Worm (Caenorhabditis elegans) whole organism, L4 larva: ENCODE results near the gene slcr-46.3.

Experiments
- F10B5.3 ChIP-seq: sonication (generic microtip); optimal IDR thresholded peaks from 2 replicates; lab custom pipeline; 2016; ENCODE audit warnings: mild to moderate bottlenecking, missing genetic modification characterization, missing compliant biosample characterization
- F26F4.8 ChIP-seq: fragments of 200-800 bp; sonication (Bioruptor generic); conservative IDR thresholded peaks from 2 replicates; pipeline ENCODE4 v1.3.6; 2022; ENCODE audit warnings: missing genetic modification characterization, missing compliant biosample characterization
- F49E8.2 ChIP-seq: sonication (generic microtip); optimal IDR thresholded peaks from 2 replicates; lab custom pipeline; 2016; ENCODE audit warnings: missing compliant biosample characterization, mild to moderate bottlenecking, missing genetic modification characterization, borderline replicate concordance
- R02D3.7 ChIP-seq: fragments of 150-350 bp; sonication (generic microtip); optimal IDR thresholded peaks from 3 replicates; lab custom pipeline; 2014; ENCODE audit warnings: missing biosample characterization, missing genetic modification characterization
- T20F7.1 ChIP-seq: fragments of 200-800 bp; sonication (Bioruptor generic); optimal IDR thresholded peaks from 2 replicates; lab custom pipeline; 2018; ENCODE audit warnings: mild to moderate bottlenecking, missing genetic modification characterization, missing compliant biosample characterization
- Y75B8A.6 ChIP-seq: fragments of 200-800 bp; sonication (Bioruptor generic); IDR thresholded peaks from 2 replicates; pipeline ENCODE4 v1.3.6; 2022; ENCODE audit warnings: missing genetic modification reagents, missing genetic modification characterization, missing compliant biosample characterization
- aha-1 ChIP-seq: fragments of 150-350 bp; peaks from one replicate; lab custom pipeline; 2014; ENCODE audit warnings: missing biosample characterization, missing genetic modification characterization
- aly-2 ChIP-seq: sonication (generic microtip); optimal IDR thresholded peaks from 2 replicates; lab custom pipeline; 2018; ENCODE audit warnings: missing biosample characterization, missing genetic modification characterization
- ama-1 ChIP-seq: fragments of 150-350 bp; optimal IDR thresholded peaks from 2 replicates; lab custom pipeline; 2014; ENCODE audit warnings: inconsistent platforms, mixed read lengths
- attf-4 ChIP-seq: sonication (generic microtip); optimal IDR thresholded peaks from 3 replicates; lab custom pipeline; 2017; ENCODE audit warnings: missing biosample characterization, missing genetic modification characterization
- ceh-62 ChIP-seq: sonication (generic microtip); optimal IDR thresholded peaks from 2 replicates; lab custom pipeline; 2017; ENCODE audit warnings: missing biosample characterization, missing genetic modification characterization
- ces-1 ChIP-seq: fragments of 150-350 bp; sonication (generic microtip); optimal IDR thresholded peaks from 4 replicates; lab custom pipeline; 2014; ENCODE audit warnings: missing biosample characterization, missing genetic modification reagents, missing genetic modification characterization
- daf-16 ChIP-seq, 3 experiments: sonication (generic microtip); optimal IDR thresholded peaks; 2 replicates each; lab custom pipeline; 2016 to 2017; ENCODE audit warnings: missing genetic modification characterization in 3 of 3, missing genetic modification reagents in 3 of 3, mild to moderate bottlenecking in 2 of 3, missing compliant biosample characterization in 2 of 3, missing biosample characterization in 1 of 3, moderate library complexity in 1 of 3
- dmd-6 ChIP-seq: fragments of 200-800 bp; sonication (Bioruptor generic); IDR thresholded peaks from 2 replicates; pipeline ENCODE4 v1.3.6; 2022; ENCODE audit warnings: missing genetic modification reagents, missing genetic modification characterization, missing compliant biosample characterization
- dmd-8 ChIP-seq: fragments of 200-800 bp; sonication (Bioruptor generic); IDR thresholded peaks from 2 replicates; pipeline ENCODE4 v1.3.6; 2022; ENCODE audit warnings: missing genetic modification characterization, missing compliant biosample characterization
- dmd-9 ChIP-seq: fragments of 200-800 bp; sonication (Bioruptor generic); IDR thresholded peaks from 2 replicates; pipeline ENCODE4 v1.3.6; 2022; ENCODE audit warnings: missing genetic modification reagents, missing genetic modification characterization, missing compliant biosample characterization
- dve-1 ChIP-seq: sonication (generic microtip); optimal IDR thresholded peaks from 2 replicates; lab custom pipeline; 2017; ENCODE audit warnings: antibody characterized with exemption, mild to moderate bottlenecking, missing genetic modification characterization, missing compliant biosample characterization; ENCODE audit not compliant: insufficient read depth
- fkh-10 ChIP-seq: fragments of 150-350 bp; optimal IDR thresholded peaks from 2 replicates; lab custom pipeline; 2014; ENCODE audit warnings: missing biosample characterization, missing genetic modification reagents, missing genetic modification characterization
- gei-8 ChIP-seq: fragments of 200-800 bp; sonication (Bioruptor generic); optimal IDR thresholded peaks from 2 replicates; lab custom pipeline; 2018; ENCODE audit warnings: mild to moderate bottlenecking, missing genetic modification characterization, missing compliant biosample characterization
- hlh-11 ChIP-seq: fragments of 200-800 bp; sonication (Bioruptor generic); optimal IDR thresholded peaks from 2 replicates; lab custom pipeline; 2018; ENCODE audit warnings: mild to moderate bottlenecking, missing genetic modification characterization, missing compliant biosample characterization
- hlh-30 ChIP-seq: sonication (generic microtip); optimal IDR thresholded peaks from 2 replicates; lab custom pipeline; 2017; ENCODE audit warnings: antibody characterized with exemption, mild to moderate bottlenecking, missing genetic modification characterization, missing compliant biosample characterization; ENCODE audit not compliant: insufficient read depth
- hmg-1.1 ChIP-seq: fragments of 200-800 bp; sonication (Bioruptor generic); IDR thresholded peaks from 2 replicates; pipeline ENCODE4 v1.3.6; 2022; ENCODE audit warnings: missing genetic modification reagents, missing genetic modification characterization, missing compliant biosample characterization
- lin-38 ChIP-seq: fragments of 200-800 bp; sonication (Bioruptor generic); IDR thresholded peaks from 2 replicates; pipeline ENCODE4 v1.3.6; 2022; ENCODE audit warnings: missing genetic modification reagents, missing genetic modification characterization, missing compliant biosample characterization
- lsy-2 ChIP-seq, 2 experiments: fragments of 150-350 bp in 1 of 2; sonication (generic microtip) in 1 of 2; optimal IDR thresholded peaks; 2 replicates each; lab custom pipeline; 2014 to 2017; ENCODE audit warnings: missing biosample characterization in 2 of 2, missing genetic modification characterization in 2 of 2
- madf-9 ChIP-seq: fragments of 200-800 bp; sonication (Bioruptor generic); conservative IDR thresholded peaks from 2 replicates; pipeline ENCODE4 v1.3.6; 2022; ENCODE audit warnings: missing genetic modification reagents, missing genetic modification characterization, missing compliant biosample characterization
- mdt-29 ChIP-seq: fragments of 200-800 bp; sonication (Bioruptor generic); IDR thresholded peaks from 2 replicates; pipeline ENCODE4 v1.3.6; 2022; ENCODE audit warnings: missing genetic modification reagents, missing genetic modification characterization, missing compliant biosample characterization
- mes-2 ChIP-seq: sonication (generic microtip); optimal IDR thresholded peaks from 2 replicates; lab custom pipeline; 2016; ENCODE audit warnings: missing genotype, mild to moderate bottlenecking, missing genetic modification characterization, missing compliant biosample characterization; ENCODE audit not compliant: poor library complexity, severe bottlenecking
- nhr-28 ChIP-seq: fragments of 150-350 bp; optimal IDR thresholded peaks from 2 replicates; lab custom pipeline; 2014; ENCODE audit warnings: missing biosample characterization, missing genetic modification characterization
- nhr-41 ChIP-seq: fragments of 200-800 bp; sonication (Bioruptor generic); IDR thresholded peaks from 2 replicates; pipeline ENCODE4 v1.3.6; 2022; ENCODE audit warnings: missing genetic modification reagents, missing genetic modification characterization, missing compliant biosample characterization
- pha-4 ChIP-seq, 2 experiments: fragments of 150-350 bp in 1 of 2; fragments of 200-800 bp in 1 of 2; sonication (Bioruptor generic) in 1 of 2; IDR thresholded peaks in 1 of 2; optimal IDR thresholded peaks in 1 of 2; 2 replicates each; pipeline versions ENCODE4 v1.3.6 to Lab custom; 2014 to 2022; ENCODE audit warnings: missing genetic modification characterization in 2 of 2, missing genetic modification reagents in 2 of 2, missing biosample characterization in 1 of 2, missing compliant biosample characterization in 1 of 2
- pqm-1 ChIP-seq: sonication (generic microtip); optimal IDR thresholded peaks from 2 replicates; lab custom pipeline; 2017; ENCODE audit warnings: missing biosample characterization, missing genetic modification characterization
- spr-1 ChIP-seq: sonication (generic microtip); optimal IDR thresholded peaks from 2 replicates; lab custom pipeline; 2016; ENCODE audit warnings: mild to moderate bottlenecking, missing genetic modification characterization, missing compliant biosample characterization
- unc-130 ChIP-seq: sonication (generic microtip); optimal IDR thresholded peaks from 2 replicates; lab custom pipeline; 2016; ENCODE audit warnings: missing genetic modification reagents, missing genetic modification characterization, missing compliant biosample characterization
- unc-39 ChIP-seq: sonication (generic microtip); optimal IDR thresholded peaks from 2 replicates; lab custom pipeline; 2017; ENCODE audit warnings: missing biosample characterization, missing genetic modification characterization
- unc-62 ChIP-seq, 3 experiments: fragments of 150-350 bp in 1 of 3; sonication (generic microtip); optimal IDR thresholded peaks in 2 of 3; peaks in 1 of 3; 1 replicate in 1 of 3; 2 replicates in 2 of 3; lab custom pipeline; 2014 to 2017; ENCODE audit warnings: missing biosample characterization in 3 of 3, missing genetic modification characterization in 3 of 3, missing genetic modification reagents in 3 of 3, missing genotype in 1 of 3
- vab-7 ChIP-seq: fragments of 200-800 bp; sonication (Bioruptor generic); IDR thresholded peaks from 2 replicates; pipeline ENCODE4 v1.3.6; 2022; ENCODE audit warnings: missing genetic modification reagents, missing genetic modification characterization, missing compliant biosample characterization
- zfp-3 ChIP-seq: fragments of 200-800 bp; sonication (Bioruptor generic); conservative IDR thresholded peaks from 2 replicates; pipeline ENCODE4 v1.3.6; 2022; ENCODE audit warnings: missing genetic modification reagents, missing genetic modification characterization, missing compliant biosample characterization
- ztf-7 ChIP-seq: fragments of 150-350 bp; optimal IDR thresholded peaks from 2 replicates; lab custom pipeline; 2014; ENCODE audit warnings: missing biosample characterization, missing genetic modification characterization

Gene slcr-46.3

DNA sequence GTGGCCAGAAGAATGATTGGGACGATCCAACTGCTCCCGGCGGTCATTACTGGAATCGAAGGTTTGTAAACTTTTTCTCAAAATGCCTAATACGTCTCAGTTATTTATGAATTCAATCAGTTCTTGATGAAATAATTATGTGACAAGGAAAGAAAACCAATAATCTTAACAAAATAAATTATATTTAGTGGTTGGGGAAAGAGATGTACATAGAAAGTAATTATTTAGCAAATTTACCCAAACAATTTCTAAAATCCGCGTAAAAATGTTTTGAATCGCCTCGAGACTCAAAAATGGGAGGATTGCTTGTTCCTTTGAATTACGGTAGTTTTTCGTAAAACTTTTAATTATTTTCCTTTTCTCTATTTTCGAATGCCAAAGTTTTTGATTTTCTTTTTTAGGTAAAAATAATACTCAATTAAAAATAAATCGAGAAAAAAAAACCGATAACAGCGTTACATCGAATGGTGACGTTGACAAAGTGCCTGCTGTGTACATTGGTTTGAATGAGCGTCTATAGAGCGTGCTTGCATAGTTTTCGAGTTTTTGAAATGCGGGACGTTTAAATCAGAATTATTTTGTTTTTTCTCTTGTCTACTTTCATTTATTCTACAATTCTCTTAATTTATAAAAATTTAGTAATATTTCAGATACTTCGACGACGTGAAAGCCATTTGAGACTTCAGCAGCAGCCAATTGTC, 5.7 kb upstream of the slcr-46.3 start, which contains the start of the genes aagr-3 and drap-1 (continued):
- TF ChIP-seq F10B5.3 (no peak), R02D3.7 (no peak), spr-1 (tag; lab: Kevin White, UChicago) (no peak), ama-1 (lab: Kevin White, UChicago) (no peak), gei-8 (GFP tag; lab: Kevin White, UChicago) (no peak), mdt-29 (GFP tag; lab: Robert Waterston, UW) (no peak), fkh-10 (peak; percentile 4), dmd-8 (GFP tag; lab: Robert Waterston, UW) (no peak), lin-38 (peak; percentile 78), dmd-6 (peak; percentile 40; the same call in 1 of the 2 replicates), aha-1 (peak; percentile 78), F49E8.2 (no peak), zfp-3 (GFP tag; lab: Robert Waterston, UW) (no peak), attf-4 (tag; lab: Kevin White, UChicago) (no peak), pqm-1 (tag; lab: Kevin White, UChicago) (peak; percentile 27), hlh-30 (tag; lab: Kevin White, UChicago) (peak; percentile 74), unc-130 (GFP tag; lab: Kevin White, UChicago) (no peak), F26F4.8 (GFP tag; lab: Robert Waterston, UW) (no peak), Y75B8A.6 (no peak), dve-1 (tag; lab: Kevin White, UChicago) (peak; percentile 65), vab-7 (GFP tag; lab: Robert Waterston, UW) (no peak), dmd-9 (GFP tag; lab: Robert Waterston, UW) (no peak), aly-2 (no peak), daf-16 (GFP tag; optimal IDR thresholded peaks at IDR 0.05; lab: Kevin White, UChicago) (no peak), daf-16 (tag; optimal IDR thresholded peaks at IDR 0.05; lab: Kevin White, UChicago) (peak; percentile 82), unc-39 (tag; lab: Kevin White, UChicago) (no peak), ces-1 (GFP tag; lab: Kevin White, UChicago) (no peak), T20F7.1 (GFP tag; lab: Kevin White, UChicago) (peak; percentile 63), nhr-28 (tag; lab: Kevin White, UChicago) (peak; percentile 57), unc-62 (GFP tag; optimal IDR thresholded peaks at IDR 0.05 in 1 of 2; lab: Kevin White, UChicago) (no peak), unc-62 (tag; optimal IDR thresholded peaks at IDR 0.05; lab: Kevin White, UChicago) (no peak), mes-2 (tag; lab: Kevin White, UChicago) (peak; percentile 67), madf-9 (no peak), hmg-1.1 (GFP tag; lab: Robert Waterston, UW) (peak; percentile 39; the same call in 1 of the 2 replicates), nhr-41 (GFP tag; lab: Robert Waterston, UW) (no peak), ceh-62 (no peak), ztf-7 (no peak), pha-4 (GFP tag; IDR thresholded peaks at IDR 0.05; lab: Robert Waterston, UW) (no peak), pha-4 (tag; optimal IDR thresholded peaks at IDR 0.05; lab: Kevin White, UChicago) (peak; percentile 67)

DNA sequence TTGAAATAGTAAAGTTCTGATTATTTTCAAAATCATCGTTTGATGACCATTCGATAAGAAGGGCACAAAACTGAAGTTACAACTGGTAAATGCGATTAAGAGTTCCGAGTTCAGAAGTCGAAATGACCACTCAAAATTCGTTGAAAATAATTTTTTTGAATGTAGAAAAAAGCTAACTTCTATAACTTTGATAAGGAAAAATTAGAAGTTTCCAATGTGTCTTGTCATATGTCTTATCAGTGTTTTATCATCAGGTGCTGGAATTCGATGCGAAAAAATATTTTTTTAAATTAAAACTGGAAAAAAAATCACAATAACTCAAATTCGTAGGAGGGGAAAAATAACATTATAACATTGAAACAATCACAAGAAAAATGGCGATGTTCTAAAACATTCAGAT, 1.8 kb upstream of the slcr-46.3 start:
- TF ChIP-seq dve-1 (tag; lab: Kevin White, UChicago) (peak; percentile 32), aha-1 (peak; percentile 38), daf-16 (GFP tag; optimal IDR thresholded peaks at IDR 0.05; lab: Kevin White, UChicago) (no peak), daf-16 (tag; optimal IDR thresholded peaks at IDR 0.05; lab: Kevin White, UChicago) (peak; percentile 55), vab-7 (GFP tag; lab: Robert Waterston, UW) (no peak), dmd-6 (peak; percentile 30; the same call in 1 of the 2 replicates), pqm-1 (tag; lab: Kevin White, UChicago) (peak; percentile 65), nhr-28 (tag; lab: Kevin White, UChicago) (peak; percentile 29), lsy-2 (tag; optimal IDR thresholded peaks at IDR 0.05; lab: Kevin White, UChicago) (no peak), hlh-11 (tag; lab: Kevin White, UChicago) (peak; percentile 44), hlh-30 (tag; lab: Kevin White, UChicago) (peak; percentile 17)
